Worm (Caenorhabditis elegans): Measurements from ENCODE around the gene ZK470.2.

The ZK470.2 gene

DNA sequence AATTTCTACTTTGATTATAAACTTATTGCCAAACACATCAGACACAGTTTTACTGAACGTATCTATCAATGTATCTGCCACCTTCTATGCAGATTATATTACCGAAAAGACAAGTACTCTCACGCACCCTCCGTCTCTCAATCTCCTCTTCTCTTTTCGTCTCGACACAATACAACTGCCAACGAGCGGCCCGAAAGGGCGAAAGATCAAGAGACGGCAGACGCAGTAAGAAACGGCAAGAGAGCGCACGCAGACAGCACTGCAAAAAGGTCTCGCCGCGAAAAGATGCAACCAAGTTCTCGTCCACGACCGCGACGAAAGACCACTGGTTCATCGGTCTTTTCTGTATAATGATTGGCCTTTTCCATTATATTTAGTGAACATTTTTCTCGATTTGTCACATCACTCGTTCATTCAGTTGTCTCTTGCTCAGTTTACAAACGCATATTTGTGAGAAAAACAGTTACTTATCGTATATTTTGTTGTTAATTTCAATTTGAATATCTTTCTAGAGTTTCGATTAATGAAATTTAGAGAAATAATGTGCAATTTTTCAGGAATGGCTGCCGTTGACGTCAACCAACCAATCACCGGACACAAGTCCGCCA is 55.7 kb downstream of the ZK470.2 start, which contains the start of gene vha-12 (continued):
- TF ChIP-seq ztf-3 (GFP tag; optimal IDR thresholded peaks at IDR 0.05) = no peak
- no peak for TF ChIP-seq B0019.2 (GFP tag; conservative IDR thresholded peaks at IDR 0.05)
- no peak for TF ChIP-seq Y95B8A.8 (GFP tag; IDR thresholded peaks at IDR 0.05)
- no peak for TF ChIP-seq Y79H2A.3 (GFP tag; conservative IDR thresholded peaks at IDR 0.05)
- no peak for TF ChIP-seq snpc-4 (GFP tag; optimal IDR thresholded peaks at IDR 0.05)
- TF ChIP-seq snpc-4 (tag; optimal IDR thresholded peaks at IDR 0.05) = peak in 1 of 4 experiments; percentile 54
- no peak for TF ChIP-seq egl-44 (GFP tag; IDR thresholded peaks at IDR 0.05)
- TF ChIP-seq mxl-1 (tag; optimal IDR thresholded peaks at IDR 0.05) = no peak
- no peak for TF ChIP-seq nhr-90 (tag; optimal IDR thresholded peaks at IDR 0.05)
- TF ChIP-seq ztf-6 (GFP tag; IDR thresholded peaks at IDR 0.05) = no peak
- peak; percentile 50 for TF ChIP-seq F23B12.7 (tag; optimal IDR thresholded peaks at IDR 0.05; ENCODE audit: insufficient read depth)
- peak; percentile 84 for TF ChIP-seq nfyb-1 (GFP tag; IDR thresholded peaks at IDR 0.05)
- TF ChIP-seq cebp-2 (GFP tag; IDR thresholded peaks at IDR 0.05) = no peak
- TF ChIP-seq F57A8.1 (GFP tag; optimal IDR thresholded peaks at IDR 0.05) = peak; percentile 28
- no peak for TF ChIP-seq F39B2.1 (GFP tag; IDR thresholded peaks at IDR 0.05)
- TF ChIP-seq Y53G8AR.9 (GFP tag; conservative IDR thresholded peaks at IDR 0.05) = peak; percentile 52; the same call in 1 of the 2 replicates
- TF ChIP-seq lag-1 (GFP tag; IDR thresholded peaks at IDR 0.05) = no peak
- no peak for TF ChIP-seq snpc-1.3 (tag; optimal IDR thresholded peaks at IDR 0.05; ENCODE audit: insufficient read depth)
- no peak for TF ChIP-seq F10E7.11 (tag; optimal IDR thresholded peaks at IDR 0.05)
- no peak for TF ChIP-seq Y56A3A.18 (GFP tag; IDR thresholded peaks at IDR 0.05)
- peak; percentile 46 for TF ChIP-seq tbp1 (GFP tag; optimal IDR thresholded peaks at IDR 0.05)
- peak; percentile 53; the same call in 1 of the 2 replicates for TF ChIP-seq lir-1 (GFP tag; conservative IDR thresholded peaks at IDR 0.05)
- TF ChIP-seq madf-10 (tag; optimal IDR thresholded peaks at IDR 0.05) = peak; percentile 74
- no peak for TF ChIP-seq bed-1 (GFP tag; IDR thresholded peaks at IDR 0.05)
- peak; percentile 73 for TF ChIP-seq chd-7 (tag; optimal IDR thresholded peaks at IDR 0.05)
- no peak for TF ChIP-seq nhr-27 (tag; optimal IDR thresholded peaks at IDR 0.05)
- no peak for TF ChIP-seq rpc-1 (optimal IDR thresholded peaks at IDR 0.05)
- no peak for TF ChIP-seq rpc-1 (tag; optimal IDR thresholded peaks at IDR 0.05)
- no peak for TF ChIP-seq rec-8 (tag; optimal IDR thresholded peaks at IDR 0.05)
- TF ChIP-seq hmg-20 (GFP tag; IDR thresholded peaks at IDR 0.05) = peak; percentile 57; the same call in 1 of the 2 replicates
- no peak for TF ChIP-seq ceh-58 (GFP tag; IDR thresholded peaks at IDR 0.05)
- peak; percentile 52 for TF ChIP-seq ets-4 (GFP tag; optimal IDR thresholded peaks at IDR 0.05)
- no peak for TF ChIP-seq lin-54 (GFP tag; optimal IDR thresholded peaks at IDR 0.05)
- TF ChIP-seq gei-17 (GFP tag; optimal IDR thresholded peaks at IDR 0.05) = peak; percentile 64
- TF ChIP-seq xnd-1 (tag; optimal IDR thresholded peaks at IDR 0.05) = no peak
- no peak for TF ChIP-seq sea-2 (GFP tag; IDR thresholded peaks at IDR 0.05)
- no peak for TF ChIP-seq cebp-1 (GFP tag; IDR thresholded peaks at IDR 0.05)
- TF ChIP-seq cebp-1 (tag; optimal IDR thresholded peaks at IDR 0.05) = no peak
- TF ChIP-seq tlf-1 (GFP tag; optimal IDR thresholded peaks at IDR 0.05) = peak; percentile 35
- peak; percentile 88 for TF ChIP-seq dox-1 (GFP tag; IDR thresholded peaks at IDR 0.05)
- TF ChIP-seq efl-1 (GFP tag; optimal IDR thresholded peaks at IDR 0.05) = peak; percentile 16
- no peak for TF ChIP-seq ztf-28 (GFP tag; IDR thresholded peaks at IDR 0.05)
- TF ChIP-seq atf-7 (tag; optimal IDR thresholded peaks at IDR 0.05) = peak; percentile 63
- TF ChIP-seq aptf-3 (GFP tag; IDR thresholded peaks at IDR 0.05) = no peak
- no peak for TF ChIP-seq ztf-25 (GFP tag; IDR thresholded peaks at IDR 0.05)
- no peak for TF ChIP-seq Y53F4B.3 (GFP tag; IDR thresholded peaks at IDR 0.05)
- TF ChIP-seq F49E8.2 (tag; optimal IDR thresholded peaks at IDR 0.05; ENCODE audit: insufficient read depth) = no peak
- TF ChIP-seq C06A6.2 (GFP tag; conservative IDR thresholded peaks at IDR 0.05) = peak; percentile 80
- TF ChIP-seq mes-4 (tag; optimal IDR thresholded peaks at IDR 0.05) = no peak

Measured in whole organism, young adult.